Worm (Caenorhabditis elegans) whole organism, L4 larva: ENCODE results near the gene acs-4.
A peak's percentile ranks its signal among the peaks of the same experiment; 100 is the strongest.

Experiments used
- D1046.2 ChIP-seq: fragments of 200-800 bp; sonication (Bioruptor generic); IDR thresholded peaks from 2 replicates; pipeline ENCODE4 v1.3.6; 2022; ENCODE audit warnings: missing genetic modification characterization, missing compliant biosample characterization
- F26F4.8 ChIP-seq: fragments of 200-800 bp; sonication (Bioruptor generic); conservative IDR thresholded peaks from 2 replicates; pipeline ENCODE4 v1.3.6; 2022; ENCODE audit warnings: missing genetic modification characterization, missing compliant biosample characterization
- F37D6.2 ChIP-seq: sonication (generic microtip); optimal IDR thresholded peaks from 2 replicates; lab custom pipeline; 2016; ENCODE audit warnings: mild to moderate bottlenecking, missing genetic modification characterization, missing compliant biosample characterization
- F44E2.7 ChIP-seq: fragments of 200-800 bp; sonication (Bioruptor generic); IDR thresholded peaks from 2 replicates; pipeline ENCODE4 v2.1.2; 2022; ENCODE audit warnings: missing genetic modification characterization, missing compliant biosample characterization
- F49E8.2 ChIP-seq: sonication (generic microtip); optimal IDR thresholded peaks from 2 replicates; lab custom pipeline; 2016; ENCODE audit warnings: missing compliant biosample characterization, mild to moderate bottlenecking, missing genetic modification characterization, borderline replicate concordance
- R02D3.7 ChIP-seq: fragments of 150-350 bp; sonication (generic microtip); optimal IDR thresholded peaks from 3 replicates; lab custom pipeline; 2014; ENCODE audit warnings: missing biosample characterization, missing genetic modification characterization
- T20F7.1 ChIP-seq: fragments of 200-800 bp; sonication (Bioruptor generic); optimal IDR thresholded peaks from 2 replicates; lab custom pipeline; 2018; ENCODE audit warnings: mild to moderate bottlenecking, missing genetic modification characterization, missing compliant biosample characterization
- T26A8.4 ChIP-seq: fragments of 200-800 bp; sonication (Bioruptor generic); IDR thresholded peaks from 2 replicates; pipeline ENCODE4 v1.3.6; 2022; ENCODE audit warnings: missing genetic modification characterization, missing compliant biosample characterization
- ZK546.5 ChIP-seq, 2 experiments: sonication (generic microtip); optimal IDR thresholded peaks; 2 replicates each; lab custom pipeline; 2017; ENCODE audit warnings: missing biosample characterization in 2 of 2, missing genetic modification characterization in 2 of 2
- aha-1 ChIP-seq: fragments of 150-350 bp; peaks from one replicate; lab custom pipeline; 2014; ENCODE audit warnings: missing biosample characterization, missing genetic modification characterization
- ama-1 ChIP-seq: fragments of 150-350 bp; optimal IDR thresholded peaks from 2 replicates; lab custom pipeline; 2014; ENCODE audit warnings: inconsistent platforms, mixed read lengths
- ceh-20 ChIP-seq: fragments of 200-800 bp; sonication (Bioruptor generic); IDR thresholded peaks from 2 replicates; pipeline ENCODE4 v1.3.6; 2022; ENCODE audit warnings: missing genetic modification reagents, missing genetic modification characterization, missing compliant biosample characterization
- ceh-32 ChIP-seq: sonication (generic microtip); optimal IDR thresholded peaks from 2 replicates; lab custom pipeline; 2016; ENCODE audit warnings: mild to moderate bottlenecking, missing genetic modification characterization, missing compliant biosample characterization; ENCODE audit not compliant: poor library complexity
- ces-1 ChIP-seq: fragments of 150-350 bp; sonication (generic microtip); optimal IDR thresholded peaks from 4 replicates; lab custom pipeline; 2014; ENCODE audit warnings: missing biosample characterization, missing genetic modification reagents, missing genetic modification characterization
- daf-8 ChIP-seq: fragments of 200-800 bp; sonication (Bioruptor generic); IDR thresholded peaks from 2 replicates; pipeline ENCODE4 v1.3.6; 2022; ENCODE audit warnings: missing genetic modification characterization, missing compliant biosample characterization
- dmd-6 ChIP-seq: fragments of 200-800 bp; sonication (Bioruptor generic); IDR thresholded peaks from 2 replicates; pipeline ENCODE4 v1.3.6; 2022; ENCODE audit warnings: missing genetic modification reagents, missing genetic modification characterization, missing compliant biosample characterization
- dmd-8 ChIP-seq: fragments of 200-800 bp; sonication (Bioruptor generic); IDR thresholded peaks from 2 replicates; pipeline ENCODE4 v1.3.6; 2022; ENCODE audit warnings: missing genetic modification characterization, missing compliant biosample characterization
- dmd-9 ChIP-seq: fragments of 200-800 bp; sonication (Bioruptor generic); IDR thresholded peaks from 2 replicates; pipeline ENCODE4 v1.3.6; 2022; ENCODE audit warnings: missing genetic modification reagents, missing genetic modification characterization, missing compliant biosample characterization
- duxl-1 ChIP-seq: sonication (generic microtip); optimal IDR thresholded peaks from 2 replicates; lab custom pipeline; 2016; ENCODE audit warnings: mild to moderate bottlenecking, missing genetic modification characterization, moderate library complexity, missing compliant biosample characterization; ENCODE audit not compliant: poor library complexity
- dve-1 ChIP-seq: sonication (generic microtip); optimal IDR thresholded peaks from 2 replicates; lab custom pipeline; 2017; ENCODE audit warnings: antibody characterized with exemption, mild to moderate bottlenecking, missing genetic modification characterization, missing compliant biosample characterization; ENCODE audit not compliant: insufficient read depth
- hif-1 ChIP-seq, 2 experiments: sonication (generic microtip); optimal IDR thresholded peaks; 2 replicates each; lab custom pipeline; 2016 to 2017; ENCODE audit warnings: missing compliant biosample characterization in 2 of 2, missing genetic modification characterization in 2 of 2, missing genetic modification reagents in 2 of 2, missing genotype in 2 of 2, mild to moderate bottlenecking in 1 of 2
- hlh-11 ChIP-seq: fragments of 200-800 bp; sonication (Bioruptor generic); optimal IDR thresholded peaks from 2 replicates; lab custom pipeline; 2018; ENCODE audit warnings: mild to moderate bottlenecking, missing genetic modification characterization, missing compliant biosample characterization
- hlh-30 ChIP-seq: sonication (generic microtip); optimal IDR thresholded peaks from 2 replicates; lab custom pipeline; 2017; ENCODE audit warnings: antibody characterized with exemption, mild to moderate bottlenecking, missing genetic modification characterization, missing compliant biosample characterization; ENCODE audit not compliant: insufficient read depth
- hmg-1.1 ChIP-seq: fragments of 200-800 bp; sonication (Bioruptor generic); IDR thresholded peaks from 2 replicates; pipeline ENCODE4 v1.3.6; 2022; ENCODE audit warnings: missing genetic modification reagents, missing genetic modification characterization, missing compliant biosample characterization
- lim-7 ChIP-seq: fragments of 200-800 bp; sonication (Bioruptor generic); IDR thresholded peaks from 2 replicates; pipeline ENCODE4 v1.3.6; 2022; ENCODE audit warnings: missing genetic modification characterization, missing compliant biosample characterization
- lin-13 ChIP-seq: fragments of 150-350 bp; optimal IDR thresholded peaks from 2 replicates; lab custom pipeline; 2014; ENCODE audit warnings: missing biosample characterization, missing genetic modification reagents, missing genetic modification characterization
- mxl-2 ChIP-seq: fragments of 200-800 bp; sonication (Bioruptor generic); conservative IDR thresholded peaks from 2 replicates; pipeline ENCODE4 v1.3.6; 2022; ENCODE audit warnings: missing genetic modification reagents, missing genetic modification characterization, missing compliant biosample characterization
- nhr-102 ChIP-seq: sonication (generic microtip); optimal IDR thresholded peaks from 2 replicates; lab custom pipeline; 2016; ENCODE audit warnings: mild to moderate bottlenecking, missing genetic modification characterization, moderate library complexity, missing compliant biosample characterization
- nhr-111 ChIP-seq: fragments of 200-800 bp; sonication (Bioruptor generic); optimal IDR thresholded peaks from 2 replicates; lab custom pipeline; 2018; ENCODE audit warnings: mild to moderate bottlenecking, missing genetic modification characterization, missing compliant biosample characterization
- nhr-237 ChIP-seq: sonication (generic microtip); optimal IDR thresholded peaks from 2 replicates; lab custom pipeline; 2017; ENCODE audit warnings: missing biosample characterization, missing genetic modification characterization
- nhr-41 ChIP-seq: fragments of 200-800 bp; sonication (Bioruptor generic); IDR thresholded peaks from 2 replicates; pipeline ENCODE4 v1.3.6; 2022; ENCODE audit warnings: missing genetic modification reagents, missing genetic modification characterization, missing compliant biosample characterization
- nhr-6 ChIP-seq: fragments of 150-350 bp; optimal IDR thresholded peaks from 2 replicates; lab custom pipeline; 2014; ENCODE audit warnings: missing biosample characterization, missing genetic modification characterization
- nhr-77 ChIP-seq: fragments of 150-350 bp; optimal IDR thresholded peaks from 2 replicates; lab custom pipeline; 2014; ENCODE audit warnings: missing biosample characterization, missing genetic modification characterization
- pha-4 ChIP-seq, 2 experiments: fragments of 150-350 bp in 1 of 2; fragments of 200-800 bp in 1 of 2; sonication (Bioruptor generic) in 1 of 2; IDR thresholded peaks in 1 of 2; optimal IDR thresholded peaks in 1 of 2; 2 replicates each; pipeline versions ENCODE4 v1.3.6 to Lab custom; 2014 to 2022; ENCODE audit warnings: missing genetic modification characterization in 2 of 2, missing genetic modification reagents in 2 of 2, missing biosample characterization in 1 of 2, missing compliant biosample characterization in 1 of 2
- rbr-2 ChIP-seq: sonication (generic microtip); optimal IDR thresholded peaks from 2 replicates; lab custom pipeline; 2016; ENCODE audit warnings: missing genotype, missing genetic modification characterization, missing compliant biosample characterization
- set-16 ChIP-seq: fragments of 200-800 bp; sonication (Bioruptor generic); IDR thresholded peaks from 2 replicates; pipeline ENCODE4 v1.3.6; 2022; ENCODE audit warnings: missing genetic modification reagents, missing genetic modification characterization, missing compliant biosample characterization
- skn-1 ChIP-seq: fragments of 150-350 bp; optimal IDR thresholded peaks from 2 replicates; lab custom pipeline; 2014; ENCODE audit warnings: missing biosample characterization, missing genetic modification characterization
- spr-1 ChIP-seq: sonication (generic microtip); optimal IDR thresholded peaks from 2 replicates; lab custom pipeline; 2016; ENCODE audit warnings: mild to moderate bottlenecking, missing genetic modification characterization, missing compliant biosample characterization
- unc-62 ChIP-seq, 3 experiments: fragments of 150-350 bp in 1 of 3; sonication (generic microtip); optimal IDR thresholded peaks in 2 of 3; peaks in 1 of 3; 1 replicate in 1 of 3; 2 replicates in 2 of 3; lab custom pipeline; 2014 to 2017; ENCODE audit warnings: missing biosample characterization in 3 of 3, missing genetic modification characterization in 3 of 3, missing genetic modification reagents in 3 of 3, missing genotype in 1 of 3
- zfp-2 ChIP-seq: sonication (generic microtip); optimal IDR thresholded peaks from 2 replicates; lab custom pipeline; 2016; ENCODE audit warnings: mild to moderate bottlenecking, missing genetic modification characterization, missing compliant biosample characterization
- ztf-7 ChIP-seq: fragments of 150-350 bp; optimal IDR thresholded peaks from 2 replicates; lab custom pipeline; 2014; ENCODE audit warnings: missing biosample characterization, missing genetic modification characterization

acs-4 gene

ce11 chrIII:7155631-7156030, 12.0 kb upstream of the acs-4 start (continued):
- TF ChIP-seq pha-4 (GFP tag; IDR thresholded peaks at IDR 0.05; lab: Robert Waterston, UW), result peak; percentile 78
- peak; percentile 96 for TF ChIP-seq pha-4 (tag; optimal IDR thresholded peaks at IDR 0.05; lab: Kevin White, UChicago)
- peak; percentile 86 for TF ChIP-seq ceh-20 (GFP tag; lab: Robert Waterston, UW)

ce11 chrIII:7158709-7159108, 8.9 kb upstream of the acs-4 start, which contains the start of gene nuo-4:
nuo-4 (minus strand) TSS chrIII:7158809.
- TF ChIP-seq ama-1 (lab: Kevin White, UChicago), result peak; percentile 28
- TF ChIP-seq spr-1, result no peak

- TF ChIP-seq nhr-6 (no peak), daf-8 (GFP tag; lab: Robert Waterston, UW) (no peak), unc-62 (GFP tag; optimal IDR thresholded peaks at IDR 0.05 in 1 of 2; lab: Kevin White, UChicago) (peak in 1 of 2 experiments; percentile 64), unc-62 (tag; optimal IDR thresholded peaks at IDR 0.05; lab: Kevin White, UChicago) (no peak), R02D3.7 (tag; lab: Kevin White, UChicago) (no peak), aha-1 (peak; percentile 66)
- TF ChIP-seq, all 104 proteins: peak for 2
Measured at ce11 chrIII:7159246-7159645, 8.4 kb upstream of the acs-4 start.

ce11 chrIII:7161055-7161454, 6.6 kb upstream of the acs-4 start, which contains the start of gene rnp-7:
rnp-7 (minus strand) TSS chrIII:7161155.
- TF ChIP-seq hlh-11 (tag; lab: Kevin White, UChicago) (no peak), nhr-237 (tag; lab: Kevin White, UChicago) (no peak), ama-1 (lab: Kevin White, UChicago) (no peak), set-16 (no peak), spr-1 (no peak), hmg-1.1 (no peak), nhr-41 (no peak), F26F4.8 (GFP tag; lab: Robert Waterston, UW) (no peak), duxl-1 (tag; lab: Kevin White, UChicago) (no peak), F44E2.7 (GFP tag; lab: Robert Waterston, UW) (no peak), mxl-2 (no peak), dmd-9 (GFP tag; lab: Robert Waterston, UW) (no peak), ceh-32 (tag; lab: Kevin White, UChicago) (no peak), ztf-7 (tag; lab: Kevin White, UChicago) (no peak)

- TF ChIP-seq D1046.2 (GFP tag; lab: Robert Waterston, UW) (peak; percentile 35; the same call in 1 of the 2 replicates), zfp-2 (tag; lab: Kevin White, UChicago) (peak; percentile 80), pha-4 (GFP tag; IDR thresholded peaks at IDR 0.05; lab: Robert Waterston, UW) (peak; percentile 86), pha-4 (tag; optimal IDR thresholded peaks at IDR 0.05; lab: Kevin White, UChicago) (no peak), lim-7 (GFP tag; lab: Robert Waterston, UW) (no peak), T20F7.1 (peak; percentile 91), T26A8.4 (peak; percentile 59; the same call in 1 of the 2 replicates), hlh-30 (tag; lab: Kevin White, UChicago) (peak; percentile 94), F49E8.2 (peak; percentile 6), rbr-2 (tag; lab: Kevin White, UChicago) (peak; percentile 87), hif-1 (tag; optimal IDR thresholded peaks at IDR 0.05; lab: Kevin White, UChicago) (peak in 1 of 2 experiments; percentile 79), F37D6.2 (tag; lab: Kevin White, UChicago) (peak; percentile 83), ZK546.5 (tag; optimal IDR thresholded peaks at IDR 0.05; lab: Kevin White, UChicago) (peak in 1 of 2 experiments; percentile 18), nhr-102 (tag; lab: Kevin White, UChicago) (peak; percentile 48), unc-62 (GFP tag; optimal IDR thresholded peaks at IDR 0.05 in 1 of 2; lab: Kevin White, UChicago) (peak in 1 of 2 experiments; percentile 62), unc-62 (tag; optimal IDR thresholded peaks at IDR 0.05; lab: Kevin White, UChicago) (no peak), dmd-8 (GFP tag; lab: Robert Waterston, UW) (no peak), skn-1 (no peak), nhr-77 (tag; lab: Kevin White, UChicago) (peak; percentile 92), lin-13 (peak; percentile 98), dmd-6 (GFP tag; lab: Robert Waterston, UW) (peak; percentile 84), dve-1 (tag; lab: Kevin White, UChicago) (peak; percentile 90), nhr-111 (GFP tag; lab: Kevin White, UChicago) (no peak), ces-1 (GFP tag; lab: Kevin White, UChicago) (no peak)
Measured at ce11 chrIII:7162065-7162762, 5.4 kb upstream of the acs-4 start, which contains the start of the genes syf-2 and K04G7.1. syf-2 (minus strand) TSS chrIII:7162115. K04G7.1 (plus strand) TSS chrIII:7162712.
